Fruit fly (Drosophila melanogaster) whole organism, embryonic: Measurements from ENCODE around the gene CG3457.

Experiments
- Antp ChIP-seq: fragments of 200-800 bp; sonication (Bioruptor generic); optimal IDR thresholded peaks from 3 replicates; lab custom pipeline; 2016; ENCODE audit warnings: missing biosample characterization, missing genetic modification characterization
- Atf3 ChIP-seq: fragments of 200-800 bp; sonication (Bioruptor generic); optimal IDR thresholded peaks from 3 replicates; lab custom pipeline; 2016; ENCODE audit warnings: missing biosample characterization, missing genetic modification characterization
- B-H2 ChIP-seq: fragments of 200-800 bp; sonication (Bioruptor generic); optimal IDR thresholded peaks from 2 replicates; lab custom pipeline; 2018; ENCODE audit warnings: missing biosample characterization, mild to moderate bottlenecking, missing genetic modification characterization
- CG11504 ChIP-seq: fragments of 200-800 bp; sonication (Bioruptor generic); optimal IDR thresholded peaks from 3 replicates; lab custom pipeline; 2019; ENCODE audit warnings: missing biosample characterization, mild to moderate bottlenecking, missing genetic modification characterization, moderate library complexity
- CG12299 ChIP-seq: fragments of 200-800 bp; sonication (Bioruptor generic); optimal IDR thresholded peaks from 2 replicates; lab custom pipeline; 2018; ENCODE audit warnings: missing biosample characterization, mild to moderate bottlenecking, missing genetic modification characterization
- CG1233 ChIP-seq: fragments of 200-800 bp; sonication (Bioruptor generic); optimal IDR thresholded peaks from 4 replicates; lab custom pipeline; 2018; ENCODE audit warnings: missing biosample characterization, mild to moderate bottlenecking, missing genetic modification characterization
- CG13624 ChIP-seq: fragments of 200-800 bp; sonication (Bioruptor generic); optimal IDR thresholded peaks from 2 replicates; lab custom pipeline; 2016; ENCODE audit warnings: missing biosample characterization, missing genetic modification characterization
- CG15073 ChIP-seq: fragments of 200-800 bp; sonication (Bioruptor generic); optimal IDR thresholded peaks from 2 replicates; lab custom pipeline; 2016; ENCODE audit warnings: missing biosample characterization, missing genetic modification characterization
- CG16813 ChIP-seq: fragments of 200-800 bp; sonication (Bioruptor generic); IDR thresholded peaks from 3 replicates; pipeline ENCODE4 v1.3.6; 2022; ENCODE audit warnings: missing biosample characterization, missing genetic modification characterization; ENCODE audit not compliant: partially characterized antibody
- CG1792 ChIP-seq: fragments of 200-800 bp; sonication (Bioruptor generic); optimal IDR thresholded peaks from 2 replicates; lab custom pipeline; 2016; ENCODE audit warnings: missing biosample characterization, missing genetic modification characterization
- CG18599 ChIP-seq: fragments of 200-800 bp; sonication (Bioruptor generic); optimal IDR thresholded peaks from 3 replicates; lab custom pipeline; 2017; ENCODE audit warnings: missing biosample characterization, missing genetic modification characterization, mild to moderate bottlenecking, moderate library complexity, missing genetic modification reagents
- CG2129 ChIP-seq: fragments of 200-800 bp; sonication (Bioruptor generic); IDR thresholded peaks from 2 replicates; pipeline ENCODE4 v1.3.6; 2022; ENCODE audit warnings: missing biosample characterization, missing genetic modification characterization; ENCODE audit not compliant: partially characterized antibody
- CG30431 ChIP-seq: fragments of 200-800 bp; sonication (Bioruptor generic); optimal IDR thresholded peaks from 2 replicates; lab custom pipeline; 2017; ENCODE audit warnings: missing biosample characterization, missing genetic modification characterization
- CG5180 ChIP-seq: fragments of 200-800 bp; sonication (Bioruptor generic); optimal IDR thresholded peaks from 3 replicates; lab custom pipeline; 2017; ENCODE audit warnings: missing biosample characterization, missing genetic modification characterization, mild to moderate bottlenecking, moderate library complexity, missing genetic modification reagents
- CG5245 ChIP-seq: fragments of 200-800 bp; sonication (Bioruptor generic); optimal IDR thresholded peaks from 3 replicates; lab custom pipeline; 2016; ENCODE audit warnings: missing biosample characterization, missing genetic modification characterization
- CG8478 ChIP-seq: fragments of >200 bp; optimal IDR thresholded peaks from 2 replicates; lab custom pipeline; 2018
- CG9609 ChIP-seq: fragments of 200-800 bp; sonication (Bioruptor generic); optimal IDR thresholded peaks from 3 replicates; lab custom pipeline; 2016; ENCODE audit warnings: missing biosample characterization, missing genetic modification characterization
- CG9876 ChIP-seq: fragments of 200-800 bp; sonication (Bioruptor generic); optimal IDR thresholded peaks from 2 replicates; lab custom pipeline; 2016; ENCODE audit warnings: missing biosample characterization, missing genetic modification characterization
- CrebB ChIP-seq: fragments of 200-800 bp; sonication (Bioruptor generic); optimal IDR thresholded peaks from 3 replicates; lab custom pipeline; 2018; ENCODE audit warnings: missing biosample characterization, mild to moderate bottlenecking, missing genetic modification characterization
- Dbx ChIP-seq: fragments of 200-800 bp; sonication (Bioruptor generic); IDR thresholded peaks from 3 replicates; pipeline ENCODE4 v1.3.6; 2022; ENCODE audit warnings: missing biosample characterization, missing genetic modification characterization
- Dek ChIP-seq: fragments of 200-800 bp; sonication (Bioruptor generic); optimal IDR thresholded peaks from 3 replicates; lab custom pipeline; 2019; ENCODE audit warnings: missing biosample characterization, mild to moderate bottlenecking, missing genetic modification characterization, moderate library complexity
- Doc3 ChIP-seq: fragments of 200-800 bp; sonication (Bioruptor generic); IDR thresholded peaks from 3 replicates; pipeline ENCODE4 v1.3.6; 2022; ENCODE audit warnings: missing biosample characterization, missing genetic modification characterization; ENCODE audit not compliant: partially characterized antibody
- Dp ChIP-seq: fragments of 200-800 bp; sonication (Bioruptor generic); optimal IDR thresholded peaks from 2 replicates; lab custom pipeline; 2018; ENCODE audit warnings: missing biosample characterization, mild to moderate bottlenecking, missing genetic modification characterization, moderate library complexity
- E2f2 ChIP-seq: fragments of 200-800 bp; sonication (Bioruptor generic); IDR thresholded peaks from 2 replicates; pipeline ENCODE4 v1.3.6; 2022; ENCODE audit warnings: missing biosample characterization, missing genetic modification characterization
- ERR ChIP-seq: fragments of 200-800 bp; sonication (Bioruptor generic); optimal IDR thresholded peaks from 2 replicates; lab custom pipeline; 2016; ENCODE audit warnings: missing biosample characterization, missing genetic modification characterization
- HLH3B ChIP-seq: fragments of 200-800 bp; sonication (Bioruptor generic); IDR thresholded peaks from 2 replicates; pipeline ENCODE4 v1.3.6; 2022; ENCODE audit warnings: missing biosample characterization, missing genetic modification characterization
- Opbp ChIP-seq: fragments of 200-800 bp; sonication (Bioruptor generic); IDR thresholded peaks from 3 replicates; pipeline ENCODE4 v1.3.6; 2022; ENCODE audit warnings: missing biosample characterization, missing genetic modification characterization; ENCODE audit not compliant: partially characterized antibody
- Ravus ChIP-seq: fragments of 200-800 bp; sonication (Bioruptor generic); IDR thresholded peaks from 2 replicates; pipeline ENCODE4 v1.3.6; 2022; ENCODE audit warnings: missing biosample characterization, missing genetic modification characterization
- Sin3A ChIP-seq: fragments of >200 bp; optimal IDR thresholded peaks from 2 replicates; lab custom pipeline; 2018
- Six4 ChIP-seq: fragments of 200-800 bp; sonication (Bioruptor generic); optimal IDR thresholded peaks from 2 replicates; lab custom pipeline; 2016; ENCODE audit warnings: missing biosample characterization, missing genetic modification characterization
- Trl ChIP-seq, 3 experiments: fragments of >200 bp in 2 of 3; fragments of 200-800 bp in 1 of 3; sonication (Bioruptor generic) in 1 of 3; optimal IDR thresholded peaks; 2 replicates in 1 of 3; 3 replicates in 2 of 3; lab custom pipeline; 2016 to 2017; ENCODE audit warnings: missing biosample characterization in 1 of 3, missing genetic modification characterization in 1 of 3
- Vsx1 ChIP-seq: fragments of 200-800 bp; sonication (Bioruptor generic); optimal IDR thresholded peaks from 2 replicates; lab custom pipeline; 2017; ENCODE audit warnings: missing biosample characterization, mild to moderate bottlenecking, missing genetic modification characterization, missing genetic modification reagents
- abd-A ChIP-seq: fragments of 200-800 bp; sonication (Bioruptor generic); optimal IDR thresholded peaks from 3 replicates; lab custom pipeline; 2019; ENCODE audit warnings: missing biosample characterization, mild to moderate bottlenecking, missing genetic modification characterization, moderate library complexity
- ac ChIP-seq: fragments of 200-800 bp; sonication (Bioruptor generic); optimal IDR thresholded peaks from 3 replicates; lab custom pipeline; 2017; ENCODE audit warnings: missing biosample characterization, mild to moderate bottlenecking, missing genetic modification characterization
- bsh ChIP-seq, 2 experiments: fragments of 200-800 bp; sonication (Bioruptor generic); optimal IDR thresholded peaks; 2 replicates each; lab custom pipeline; 2017 to 2018; ENCODE audit warnings: mild to moderate bottlenecking in 2 of 2, missing biosample characterization in 2 of 2, missing genetic modification characterization in 2 of 2, moderate library complexity in 1 of 2
- cg ChIP-seq: fragments of 200-800 bp; sonication (Bioruptor generic); optimal IDR thresholded peaks from 3 replicates; lab custom pipeline; 2019; ENCODE audit warnings: missing biosample characterization, mild to moderate bottlenecking, missing genetic modification characterization, moderate library complexity
- dmrt99B ChIP-seq: fragments of 200-800 bp; sonication (Bioruptor generic); optimal IDR thresholded peaks from 2 replicates; lab custom pipeline; 2018; ENCODE audit warnings: missing biosample characterization, mild to moderate bottlenecking, missing genetic modification characterization, moderate library complexity
- exex ChIP-seq: fragments of 200-800 bp; sonication (Bioruptor generic); optimal IDR thresholded peaks from 4 replicates; lab custom pipeline; 2018; ENCODE audit warnings: missing biosample characterization, mild to moderate bottlenecking, missing genetic modification characterization, moderate library complexity
- hbn ChIP-seq: fragments of 200-800 bp; sonication (Bioruptor generic); IDR thresholded peaks from 2 replicates; pipeline ENCODE4 v1.3.6; 2022; ENCODE audit warnings: missing biosample characterization, missing genetic modification characterization; ENCODE audit not compliant: partially characterized antibody
- mld ChIP-seq: fragments of 200-800 bp; sonication (Bioruptor generic); IDR thresholded peaks from 3 replicates; pipeline ENCODE4 v1.3.6; 2022; ENCODE audit warnings: missing biosample characterization, missing genetic modification characterization; ENCODE audit not compliant: partially characterized antibody
- org-1 ChIP-seq: fragments of 200-800 bp; sonication (Bioruptor generic); optimal IDR thresholded peaks from 2 replicates; lab custom pipeline; 2017; ENCODE audit warnings: missing biosample characterization, missing genetic modification characterization
- pb ChIP-seq: fragments of 200-800 bp; sonication (Bioruptor generic); optimal IDR thresholded peaks from 3 replicates; lab custom pipeline; 2016; ENCODE audit warnings: missing biosample characterization, missing genetic modification characterization
- phol ChIP-seq: fragments of 200-800 bp; sonication (Bioruptor generic); optimal IDR thresholded peaks from 3 replicates; lab custom pipeline; 2018; ENCODE audit warnings: missing biosample characterization, mild to moderate bottlenecking, missing genetic modification characterization, moderate library complexity
- psq ChIP-seq: fragments of 200-800 bp; sonication (Bioruptor generic); optimal IDR thresholded peaks from 2 replicates; lab custom pipeline; 2017; ENCODE audit warnings: missing biosample characterization, missing genetic modification characterization
- so ChIP-seq: fragments of 200-800 bp; sonication (Bioruptor generic); IDR thresholded peaks from 3 replicates; pipeline ENCODE4 v1.3.6; 2022; ENCODE audit warnings: missing biosample characterization, missing genetic modification characterization
- sug ChIP-seq: fragments of 200-800 bp; optimal IDR thresholded peaks from 2 replicates; lab custom pipeline; 2019; ENCODE audit warnings: missing biosample characterization, mild to moderate bottlenecking, missing genetic modification characterization, moderate library complexity
- tna ChIP-seq: fragments of 200-800 bp; sonication (Bioruptor generic); IDR thresholded peaks from 2 replicates; pipeline ENCODE4 v1.3.6; 2022; ENCODE audit warnings: missing biosample characterization, missing genetic modification characterization; ENCODE audit not compliant: partially characterized antibody
- usp ChIP-seq: fragments of >200 bp; optimal IDR thresholded peaks from 2 replicates; lab custom pipeline; 2017; ENCODE audit warnings: missing biosample characterization, missing genetic modification characterization
- wor ChIP-seq: fragments of 200-800 bp; sonication (Bioruptor generic); IDR thresholded peaks from 2 replicates; pipeline ENCODE4 v1.3.6; 2022; ENCODE audit warnings: missing biosample characterization, missing genetic modification characterization

The CG3457 gene

dm6 chrX:2157929-2158610 is 29.6 kb upstream of the CG3457 start (continued):
- TF ChIP-seq wor (GFP tag; lab: Robert Waterston, UW) (no peak), dmrt99B (no peak), CG30431 (GFP tag; lab: Kevin White, UChicago) (no peak), hbn (GFP tag; lab: Robert Waterston, UW) (no peak), E2f2 (GFP tag; lab: Robert Waterston, UW) (no peak), CG5180 (GFP tag; lab: Kevin White, UChicago) (no peak), CG1233 (GFP tag; lab: Kevin White, UChicago) (no peak), CG18599 (GFP tag; lab: Kevin White, UChicago) (no peak), Dbx (GFP tag; lab: Robert Waterston, UW) (no peak), CG8478 (peak; percentile 97), psq (no peak), exex (tag; lab: Kevin White, UChicago) (no peak), Vsx1 (no peak), HLH3B (no peak), Dek (tag; lab: Kevin White, UChicago) (no peak)

dm6 chrX:2158668-2159163 is 28.9 kb upstream of the CG3457 start, which contains the start of gene wapl:
Gene wapl, minus strand, starts transcription at chrX:2158983.
- peak; percentile 97 for TF ChIP-seq Opbp (GFP tag; lab: Robert Waterston, UW)
- peak; percentile 18 for TF ChIP-seq phol
- TF ChIP-seq CG13624 (GFP tag; lab: Kevin White, UChicago): peak; percentile 35
- TF ChIP-seq CG2129 (GFP tag; lab: Robert Waterston, UW): peak; percentile 77
- no peak for TF ChIP-seq CrebB
- peak; percentile 82 for TF ChIP-seq Sin3A
- TF ChIP-seq CG11504 (tag; lab: Kevin White, UChicago): no peak
- TF ChIP-seq CG9876: peak; percentile 37
- peak; percentile 64 for TF ChIP-seq abd-A
- no peak for TF ChIP-seq pb (GFP tag; lab: Kevin White, UChicago)
- TF ChIP-seq ERR (GFP tag; lab: Kevin White, UChicago): peak; percentile 49
- TF ChIP-seq Ravus (GFP tag; lab: Robert Waterston, UW): no peak
- no peak for TF ChIP-seq CG12299 (tag; lab: Kevin White, UChicago)
- peak; percentile 8 for TF ChIP-seq CG1792 (GFP tag; lab: Kevin White, UChicago)
- no peak for TF ChIP-seq bsh (GFP tag; optimal IDR thresholded peaks at IDR 0.05; lab: Kevin White, UChicago)
- TF ChIP-seq so (GFP tag; lab: Robert Waterston, UW): no peak
- TF ChIP-seq cg (GFP tag; lab: Kevin White, UChicago): peak; percentile 61
- TF ChIP-seq org-1: no peak
- TF ChIP-seq CG15073: no peak
- TF ChIP-seq sug (tag; lab: Kevin White, UChicago): peak; percentile 49
- TF ChIP-seq usp (GFP tag; lab: Kevin White, UChicago): no peak
- peak; percentile 87 for TF ChIP-seq mld (GFP tag; lab: Robert Waterston, UW)
- TF ChIP-seq Doc3 (GFP tag; lab: Robert Waterston, UW): peak; percentile 91
- TF ChIP-seq Atf3 (GFP tag; lab: Kevin White, UChicago): no peak
- no peak for TF ChIP-seq Six4 (GFP tag; lab: Kevin White, UChicago)
- peak; percentile 19 for TF ChIP-seq B-H2 (GFP tag; lab: Kevin White, UChicago)
- TF ChIP-seq ac (GFP tag; lab: Kevin White, UChicago): no peak
- peak; percentile 93 for TF ChIP-seq tna (GFP tag; lab: Robert Waterston, UW)
- TF ChIP-seq Dp: peak; percentile 91
- peak; percentile 0 for TF ChIP-seq CG9609 (GFP tag; lab: Kevin White, UChicago)
- TF ChIP-seq CG16813 (GFP tag; lab: Robert Waterston, UW): peak; percentile 93
- no peak for TF ChIP-seq CG5245
- TF ChIP-seq Antp (GFP tag; lab: Kevin White, UChicago): peak; percentile 48
- no peak for TF ChIP-seq Trl (optimal IDR thresholded peaks at IDR 0.05; lab: Kevin White, UChicago)
- peak; percentile 22 for TF ChIP-seq Trl (GFP tag; optimal IDR thresholded peaks at IDR 0.05; lab: Kevin White, UChicago)
